Worm (Caenorhabditis elegans): ENCODE results near the gene gst-19.

ce11 chrII:13672057-13672456, 45.1 kb upstream of the gst-19 start:
- TF ChIP-seq lin-26 (GFP tag; IDR thresholded peaks at IDR 0.05), result no peak
- TF ChIP-seq snpc-1.1 (tag; optimal IDR thresholded peaks at IDR 0.05; ENCODE audit: insufficient read depth), result no peak
- TF ChIP-seq Y79H2A.3 (GFP tag; conservative IDR thresholded peaks at IDR 0.05), result no peak
- TF ChIP-seq T07F8.4 (tag; optimal IDR thresholded peaks at IDR 0.05), result no peak
- no peak for TF ChIP-seq F57A8.1 (GFP tag; optimal IDR thresholded peaks at IDR 0.05)
- TF ChIP-seq bed-2 (GFP tag; IDR thresholded peaks at IDR 0.05), result no peak
- TF ChIP-seq unc-62 (GFP tag; optimal IDR thresholded peaks at IDR 0.05), result no peak
- TF ChIP-seq snpc-4 (GFP tag; optimal IDR thresholded peaks at IDR 0.05), result no peak
- no peak for TF ChIP-seq snpc-4 (tag; optimal IDR thresholded peaks at IDR 0.05)
- TF ChIP-seq ama-1 (optimal IDR thresholded peaks at IDR 0.05), result no peak
- TF ChIP-seq ama-1 (GFP tag; optimal IDR thresholded peaks at IDR 0.05), result no peak
- no peak for TF ChIP-seq nhr-90 (tag; optimal IDR thresholded peaks at IDR 0.05)
- no peak for TF ChIP-seq aptf-2 (GFP tag; conservative IDR thresholded peaks at IDR 0.05)

All from whole organism, young adult.